Worm (Caenorhabditis elegans) whole organism, L3 larva: ENCODE data around the gene pro-1.

Experiments used
- aly-2 ChIP-seq: fragments of 150-350 bp; optimal IDR thresholded peaks from 2 replicates; lab custom pipeline; 2014; ENCODE audit warnings: missing biosample characterization, missing genetic modification characterization
- ama-1 ChIP-seq: fragments of 150-350 bp; optimal IDR thresholded peaks from 2 replicates; lab custom pipeline; 2018
- ceh-82 ChIP-seq: fragments of 150-350 bp; optimal IDR thresholded peaks from 2 replicates; lab custom pipeline; 2014; ENCODE audit warnings: missing biosample characterization, missing genetic modification characterization
- daf-12 ChIP-seq: fragments of 150-350 bp; optimal IDR thresholded peaks from 2 replicates; lab custom pipeline; 2014; ENCODE audit warnings: missing biosample characterization, missing genetic modification reagents, missing genetic modification characterization
- elt-3 ChIP-seq, 3 experiments: fragments of 150-350 bp in 1 of 3; sonication (generic microtip) in 2 of 3; optimal IDR thresholded peaks; 2 replicates in 2 of 3; 4 replicates in 1 of 3; lab custom pipeline; 2014 to 2017; ENCODE audit warnings: missing biosample characterization in 3 of 3, missing genetic modification characterization in 3 of 3
- jun-1 ChIP-seq: fragments of 150-350 bp; optimal IDR thresholded peaks from 2 replicates; lab custom pipeline; 2014; ENCODE audit warnings: missing biosample characterization, missing genetic modification reagents, missing genetic modification characterization
- lin-15B ChIP-seq: fragments of 150-350 bp; optimal IDR thresholded peaks from 2 replicates; lab custom pipeline; 2014; ENCODE audit warnings: missing biosample characterization, missing genetic modification characterization
- mdl-1 ChIP-seq: fragments of 150-350 bp; optimal IDR thresholded peaks from 2 replicates; lab custom pipeline; 2014; ENCODE audit warnings: missing biosample characterization, missing genetic modification characterization
- nfya-1 ChIP-seq: sonication (generic microtip); optimal IDR thresholded peaks from 2 replicates; lab custom pipeline; 2017; ENCODE audit warnings: missing genetic modification characterization, mild to moderate bottlenecking, missing compliant biosample characterization, antibody characterized with exemption, moderate library complexity; ENCODE audit not compliant: insufficient read depth
- nhr-23 ChIP-seq: fragments of 150-350 bp; optimal IDR thresholded peaks from 2 replicates; lab custom pipeline; 2014; ENCODE audit warnings: missing biosample characterization, missing genetic modification reagents, missing genetic modification characterization
- nhr-76 ChIP-seq: fragments of 150-350 bp; sonication (generic microtip); optimal IDR thresholded peaks from 5 replicates; lab custom pipeline; 2014; ENCODE audit warnings: missing biosample characterization, missing genetic modification characterization
- pqm-1 ChIP-seq: fragments of 150-350 bp; optimal IDR thresholded peaks from 2 replicates; lab custom pipeline; 2017; ENCODE audit warnings: missing biosample characterization, missing genetic modification characterization, inconsistent platforms
- zag-1 ChIP-seq: fragments of 150-350 bp; optimal IDR thresholded peaks from 2 replicates; lab custom pipeline; 2014; ENCODE audit warnings: missing biosample characterization, missing genetic modification characterization
- ztf-11 ChIP-seq: fragments of 150-350 bp; optimal IDR thresholded peaks from 2 replicates; lab custom pipeline; 2014; ENCODE audit warnings: missing biosample characterization, missing genetic modification characterization

- TF ChIP-seq ama-1 (lab: Kevin White, UChicago): no peak
- TF ChIP-seq nhr-23 (tag; lab: Kevin White, UChicago): no peak
- no peak for TF ChIP-seq lin-15B (tag; lab: Kevin White, UChicago)
- TF ChIP-seq ceh-82 (tag; lab: Kevin White, UChicago): no peak
- no peak for TF ChIP-seq aly-2
- no peak for TF ChIP-seq elt-3 (tag; optimal IDR thresholded peaks at IDR 0.05; lab: Kevin White, UChicago)
- TF ChIP-seq nhr-76 (tag; lab: Kevin White, UChicago): no peak
- TF ChIP-seq zag-1 (tag; lab: Kevin White, UChicago): no peak
- no peak for TF ChIP-seq mdl-1 (tag; lab: Kevin White, UChicago)
- TF ChIP-seq nfya-1: no peak
- no peak for TF ChIP-seq ztf-11 (tag; lab: Kevin White, UChicago)
- TF ChIP-seq jun-1 (tag; lab: Kevin White, UChicago): no peak
- no peak for TF ChIP-seq pqm-1 (tag; lab: Kevin White, UChicago)
- TF ChIP-seq daf-12: no peak
Measured at ce11 chrII:10564578-10564977, 22.8 kb upstream of the pro-1 start, which contains the start of the genes C06A1.6 and C06A1.7.
